Comparison of ENCODE assay signal across 5 worm cellular contexts in genomic region chrX:16619158-16619557, ce11.
TF ChIP-seq lines count a peak whose summit lies in the region.

No protein-coding gene starts in this region.

TF ChIP-seq in whole organism, L1 larva, 84 proteins besides CTCF, POLR2A, EP300 and RAD21:
- TF ChIP-seq snu-23 (GFP tag; optimal IDR thresholded peaks at IDR 0.05; lab: Kevin White, UChicago) (peak; percentile 26), nhr-19 (GFP tag; conservative IDR thresholded peaks at IDR 0.05; lab: Robert Waterston, UW) (peak; percentile 22), aly-2 (tag; optimal IDR thresholded peaks at IDR 0.05; lab: Kevin White, UChicago) (no peak), elt-3 (tag; optimal IDR thresholded peaks at IDR 0.05; lab: Kevin White, UChicago) (peak in 1 of 6 experiments; percentile 8), lin-15B (tag; optimal IDR thresholded peaks at IDR 0.05; lab: Kevin White, UChicago) (no peak), ceh-82 (tag; optimal IDR thresholded peaks at IDR 0.05; lab: Kevin White, UChicago) (no peak), mab-9 (GFP tag; IDR thresholded peaks at IDR 0.05; lab: Robert Waterston, UW) (no peak), irx-1 (tag; optimal IDR thresholded peaks at IDR 0.05; lab: Kevin White, UChicago) (no peak), skn-1 (tag; optimal IDR thresholded peaks at IDR 0.05; lab: Kevin White, UChicago) (no peak), nhr-90 (tag; optimal IDR thresholded peaks at IDR 0.05; lab: Kevin White, UChicago; ENCODE audit: poor library complexity) (peak; percentile 29), lin-35 (GFP tag; optimal IDR thresholded peaks at IDR 0.05; lab: Kevin White, UChicago) (peak in 1 of 2 experiments; percentile 36), ceh-63 (GFP tag; optimal IDR thresholded peaks at IDR 0.05; lab: Kevin White, UChicago) (no peak), zag-1 (tag; optimal IDR thresholded peaks at IDR 0.05; lab: Kevin White, UChicago) (no peak), elt-2 (tag; optimal IDR thresholded peaks at IDR 0.05; lab: Kevin White, UChicago) (no peak), nhr-20 (tag; optimal IDR thresholded peaks at IDR 0.05; lab: Kevin White, UChicago) (peak; percentile 20), hlh-4 (tag; optimal IDR thresholded peaks at IDR 0.05; lab: Kevin White, UChicago) (no peak), lin-14 (GFP tag; optimal IDR thresholded peaks at IDR 0.05; lab: Kevin White, UChicago) (no peak)

TF ChIP-seq in whole organism, L2 larva, 48 proteins besides CTCF, POLR2A, EP300 and RAD21:
- peak; percentile 32 for TF ChIP-seq nhr-21 (tag; optimal IDR thresholded peaks at IDR 0.05; lab: Kevin White, UChicago)
- peak; percentile 33 for TF ChIP-seq fos-1 (tag; optimal IDR thresholded peaks at IDR 0.05; lab: Kevin White, UChicago)
- TF ChIP-seq unc-62 (GFP tag; optimal IDR thresholded peaks at IDR 0.05; lab: Kevin White, UChicago), result no peak
- TF ChIP-seq lin-39 (tag; optimal IDR thresholded peaks at IDR 0.05; lab: Kevin White, UChicago), result no peak
- TF ChIP-seq sma-9 (GFP tag; optimal IDR thresholded peaks at IDR 0.05; lab: Kevin White, UChicago), result peak; percentile 6
- no peak for TF ChIP-seq sma-9 (tag; optimal IDR thresholded peaks at IDR 0.05; lab: Kevin White, UChicago)
- TF ChIP-seq crh-2 (tag; optimal IDR thresholded peaks at IDR 0.05; lab: Kevin White, UChicago), result peak; percentile 35
- TF ChIP-seq blmp-1 (tag; optimal IDR thresholded peaks at IDR 0.05; lab: Kevin White, UChicago; ENCODE audit: insufficient read depth), result no peak
- TF ChIP-seq sma-3 (GFP tag; optimal IDR thresholded peaks at IDR 0.05; lab: Kevin White, UChicago), result peak; percentile 53

TF ChIP-seq in whole organism, L3 larva, 47 proteins besides CTCF, POLR2A, EP300 and RAD21:
- TF ChIP-seq nhr-43 (tag; optimal IDR thresholded peaks at IDR 0.05; lab: Kevin White, UChicago; ENCODE audit: poor library complexity, severe bottlenecking) (peak; percentile 72), nhr-25 (tag; optimal IDR thresholded peaks at IDR 0.05; lab: Kevin White, UChicago) (peak; percentile 21), elt-2 (tag; optimal IDR thresholded peaks at IDR 0.05; lab: Kevin White, UChicago) (peak; percentile 39), ceh-28 (tag; optimal IDR thresholded peaks at IDR 0.05; lab: Kevin White, UChicago) (no peak), nhr-23 (tag; optimal IDR thresholded peaks at IDR 0.05; lab: Kevin White, UChicago) (peak; percentile 26)

TF ChIP-seq in whole organism, L4 larva, 104 proteins besides CTCF, POLR2A, EP300 and RAD21 (continues in another document):
- no peak for TF ChIP-seq mxl-3 (GFP tag; optimal IDR thresholded peaks at IDR 0.05; lab: Kevin White, UChicago)
- no peak for TF ChIP-seq ZK546.5 (tag; optimal IDR thresholded peaks at IDR 0.05; lab: Kevin White, UChicago)
- TF ChIP-seq spr-1 (tag; optimal IDR thresholded peaks at IDR 0.05; lab: Kevin White, UChicago), result peak; percentile 15
- TF ChIP-seq Y5F2A.4 (GFP tag; optimal IDR thresholded peaks at IDR 0.05; lab: Kevin White, UChicago), result no peak
- no peak for TF ChIP-seq pqm-1 (tag; optimal IDR thresholded peaks at IDR 0.05; lab: Kevin White, UChicago)
- no peak for TF ChIP-seq attf-4 (tag; optimal IDR thresholded peaks at IDR 0.05; lab: Kevin White, UChicago)
- no peak for TF ChIP-seq lin-1 (GFP tag; IDR thresholded peaks at IDR 0.05; lab: Robert Waterston, UW)
- peak; percentile 71 for TF ChIP-seq tra-1 (GFP tag; IDR thresholded peaks at IDR 0.05; lab: Robert Waterston, UW)
- no peak for TF ChIP-seq dpl-1 (GFP tag; optimal IDR thresholded peaks at IDR 0.05; lab: Kevin White, UChicago)
- peak; percentile 78 for TF ChIP-seq ctbp-1 (GFP tag; IDR thresholded peaks at IDR 0.05; lab: Robert Waterston, UW)
- peak; percentile 71 for TF ChIP-seq lin-38 (GFP tag; IDR thresholded peaks at IDR 0.05; lab: Robert Waterston, UW)
- TF ChIP-seq ceh-62 (tag; optimal IDR thresholded peaks at IDR 0.05; lab: Kevin White, UChicago), result no peak
- no peak for TF ChIP-seq nhr-6 (tag; optimal IDR thresholded peaks at IDR 0.05; lab: Kevin White, UChicago)
- TF ChIP-seq spr-3 (GFP tag; optimal IDR thresholded peaks at IDR 0.05; lab: Kevin White, UChicago), result no peak
- TF ChIP-seq zip-11 (GFP tag; IDR thresholded peaks at IDR 0.05; lab: Robert Waterston, UW), result no peak
- peak in 1 of 2 experiments; percentile 78; a peak in 1 of 4 replicates for TF ChIP-seq madf-5 (GFP tag; IDR thresholded peaks at IDR 0.05; lab: Robert Waterston, UW)
- peak; percentile 17; the same call in 1 of the 2 replicates for TF ChIP-seq php-3 (GFP tag; IDR thresholded peaks at IDR 0.05; lab: Robert Waterston, UW)
- peak; percentile 44 for TF ChIP-seq mes-2 (tag; optimal IDR thresholded peaks at IDR 0.05; lab: Kevin White, UChicago; ENCODE audit: poor library complexity, severe bottlenecking)
- no peak for TF ChIP-seq ztf-11 (tag; optimal IDR thresholded peaks at IDR 0.05; lab: Kevin White, UChicago)
- no peak for TF ChIP-seq cey-2 (tag; optimal IDR thresholded peaks at IDR 0.05; lab: Kevin White, UChicago; ENCODE audit: borderline replicate concordance, insufficient read depth)
- TF ChIP-seq arid-1 (GFP tag; conservative IDR thresholded peaks at IDR 0.05; lab: Robert Waterston, UW), result peak; percentile 67; the same call in 1 of the 2 replicates
- TF ChIP-seq rbr-2 (tag; optimal IDR thresholded peaks at IDR 0.05; lab: Kevin White, UChicago), result no peak
- TF ChIP-seq egl-43 (GFP tag; IDR thresholded peaks at IDR 0.05; lab: Robert Waterston, UW), result peak; percentile 88
- no peak for TF ChIP-seq ceh-28 (tag; optimal IDR thresholded peaks at IDR 0.05; lab: Kevin White, UChicago)
- TF ChIP-seq dmd-6 (GFP tag; IDR thresholded peaks at IDR 0.05; lab: Robert Waterston, UW), result peak; percentile 35
- no peak for TF ChIP-seq ceh-82 (tag; optimal IDR thresholded peaks at IDR 0.05; lab: Kevin White, UChicago)
- no peak for TF ChIP-seq jun-1 (tag; optimal IDR thresholded peaks at IDR 0.05; lab: Kevin White, UChicago)
- no peak for TF ChIP-seq nhr-77 (tag; optimal IDR thresholded peaks at IDR 0.05; lab: Kevin White, UChicago)
- TF ChIP-seq mdl-1 (tag; optimal IDR thresholded peaks at IDR 0.05; lab: Kevin White, UChicago), result no peak
- peak; percentile 83 for TF ChIP-seq duxl-1 (tag; optimal IDR thresholded peaks at IDR 0.05; lab: Kevin White, UChicago; ENCODE audit: poor library complexity)
- TF ChIP-seq Y105C5A.15 (GFP tag; IDR thresholded peaks at IDR 0.05; lab: Robert Waterston, UW), result 0 out of 2 replicates have a peak, but pooled peaks have one; percentile 15
- no peak for TF ChIP-seq zfp-2 (tag; optimal IDR thresholded peaks at IDR 0.05; lab: Kevin White, UChicago)

TF ChIP-seq in whole organism, young adult, 124 proteins besides CTCF, POLR2A, EP300 and RAD21 (continues in another document):
- TF ChIP-seq Y67H2A.10 (GFP tag; conservative IDR thresholded peaks at IDR 0.05; lab: Robert Waterston, UW) (no peak), Y56A3A.18 (GFP tag; IDR thresholded peaks at IDR 0.05; lab: Robert Waterston, UW) (no peak; the same call in 1 of the 2 replicates), F23B12.7 (tag; optimal IDR thresholded peaks at IDR 0.05; lab: Kevin White, UChicago; ENCODE audit: insufficient read depth) (peak; percentile 87), F55B11.4 (tag; optimal IDR thresholded peaks at IDR 0.05; lab: Kevin White, UChicago; ENCODE audit: borderline replicate concordance, insufficient read depth) (no peak), ztf-22 (GFP tag; optimal IDR thresholded peaks at IDR 0.05; lab: Kevin White, UChicago) (no peak), sea-2 (GFP tag; IDR thresholded peaks at IDR 0.05; lab: Robert Waterston, UW) (no peak), bed-1 (GFP tag; IDR thresholded peaks at IDR 0.05; lab: Robert Waterston, UW) (no peak), zim-3 (tag; optimal IDR thresholded peaks at IDR 0.05; lab: Kevin White, UChicago) (peak; percentile 48), F57A8.1 (GFP tag; optimal IDR thresholded peaks at IDR 0.05; lab: Kevin White, UChicago) (no peak), mes-4 (tag; optimal IDR thresholded peaks at IDR 0.05; lab: Kevin White, UChicago) (peak; percentile 33), rpc-1 (optimal IDR thresholded peaks at IDR 0.05; lab: Kevin White, UChicago) (peak; percentile 94), rpc-1 (tag; optimal IDR thresholded peaks at IDR 0.05; lab: Kevin White, UChicago) (peak; percentile 98), unc-62 (GFP tag; optimal IDR thresholded peaks at IDR 0.05; lab: Kevin White, UChicago) (no peak), egl-44 (GFP tag; IDR thresholded peaks at IDR 0.05; lab: Robert Waterston, UW) (peak; percentile 65; the same call in 1 of the 2 replicates), B0035.1 (tag; optimal IDR thresholded peaks at IDR 0.05; lab: Kevin White, UChicago) (no peak), madf-3 (GFP tag; IDR thresholded peaks at IDR 0.05; lab: Robert Waterston, UW) (no peak), B0261.1 (tag; optimal IDR thresholded peaks at IDR 0.05; lab: Kevin White, UChicago) (peak; percentile 89), K12H6.12 (tag; optimal IDR thresholded peaks at IDR 0.05; lab: Kevin White, UChicago) (no peak), unc-130 (GFP tag; optimal IDR thresholded peaks at IDR 0.05; lab: Kevin White, UChicago) (peak; percentile 45), nhr-90 (tag; optimal IDR thresholded peaks at IDR 0.05; lab: Kevin White, UChicago) (peak; percentile 70), madf-6 (GFP tag; IDR thresholded peaks at IDR 0.05; lab: Robert Waterston, UW) (0 out of 2 replicates have a peak, but pooled peaks have one; percentile 16), snpc-1.1 (tag; optimal IDR thresholded peaks at IDR 0.05; lab: Kevin White, UChicago; ENCODE audit: insufficient read depth) (peak; percentile 52), C06A6.2 (GFP tag; conservative IDR thresholded peaks at IDR 0.05; lab: Robert Waterston, UW) (no peak), let-526 (GFP tag; IDR thresholded peaks at IDR 0.05; lab: Robert Waterston, UW) (no peak), lsy-27 (tag; optimal IDR thresholded peaks at IDR 0.05; lab: Kevin White, UChicago; ENCODE audit: borderline replicate concordance, insufficient read depth) (no peak), ceh-58 (GFP tag; IDR thresholded peaks at IDR 0.05; lab: Robert Waterston, UW) (no peak), ccch-3 (GFP tag; optimal IDR thresholded peaks at IDR 0.05; lab: Kevin White, UChicago) (no peak), hsf-1 (GFP tag; IDR thresholded peaks at IDR 0.05; lab: Robert Waterston, UW) (no peak), let-607 (tag; optimal IDR thresholded peaks at IDR 0.05; lab: Kevin White, UChicago) (peak in 1 of 2 experiments; percentile 38), die-1 (tag; optimal IDR thresholded peaks at IDR 0.05; lab: Kevin White, UChicago) (peak; percentile 87), mxl-1 (tag; optimal IDR thresholded peaks at IDR 0.05; lab: Kevin White, UChicago) (peak; percentile 60), snpc-3.4 (tag; optimal IDR thresholded peaks at IDR 0.05; lab: Kevin White, UChicago) (peak; percentile 61), ama-1 (optimal IDR thresholded peaks at IDR 0.05; lab: Kevin White, UChicago) (no peak), ama-1 (GFP tag; optimal IDR thresholded peaks at IDR 0.05; lab: Kevin White, UChicago) (peak in 1 of 2 experiments; percentile 56), madf-10 (tag; optimal IDR thresholded peaks at IDR 0.05; lab: Kevin White, UChicago) (peak; percentile 53)
